Fruit fly (Drosophila melanogaster): ENCODE measurements around the gene emb.

DNA sequence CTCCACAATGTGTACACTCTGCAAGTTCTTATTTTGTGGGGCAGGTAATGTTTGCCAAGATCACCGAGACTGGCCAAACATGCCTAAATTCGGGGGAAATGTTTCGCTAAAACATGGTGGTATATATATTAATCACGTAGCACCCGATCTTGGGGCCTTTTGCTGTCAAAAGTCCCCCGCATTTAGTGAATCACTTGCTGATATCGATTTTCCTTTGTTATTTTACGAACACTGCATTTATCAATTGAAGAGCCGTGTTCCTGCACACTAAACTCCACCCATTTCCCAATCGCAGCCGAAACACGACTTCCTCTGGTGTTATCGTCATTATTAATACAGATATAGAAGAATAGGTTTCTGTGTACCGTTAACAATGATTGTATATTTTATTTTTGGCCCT lies 18.3 kb downstream of the emb start:
- TF ChIP-seq pan (optimal IDR thresholded peaks at IDR 0.05) (no peak), usp (GFP tag; optimal IDR thresholded peaks at IDR 0.05) (no peak), Dll (optimal IDR thresholded peaks at IDR 0.05) (no peak)

Measured in whole organism.